Worm (Caenorhabditis elegans): Measurements from ENCODE around the gene lec-9.

- TF ChIP-seq ces-1 (GFP tag; optimal IDR thresholded peaks at IDR 0.05) (no peak), ztf-11 (tag; optimal IDR thresholded peaks at IDR 0.05) (no peak), nhr-76 (tag; optimal IDR thresholded peaks at IDR 0.05) (no peak), snpc-4 (tag; optimal IDR thresholded peaks at IDR 0.05) (no peak), mab-5 (tag; optimal IDR thresholded peaks at IDR 0.05) (no peak), sem-2 (GFP tag; optimal IDR thresholded peaks at IDR 0.05) (no peak)
Measured at ce11 chrX:17636326-17636735, 36.0 kb downstream of the lec-9 start.

All from whole organism, mixed stage, embryonic.